Fruit fly (Drosophila melanogaster) whole organism, embryonic: Measurements from ENCODE around the gene Snr1.
A peak's percentile ranks its signal among the peaks of the same experiment; 100 is the strongest.

Source experiments
- Adf1 ChIP-seq: fragments of 200-800 bp; sonication (Bioruptor generic); IDR thresholded peaks from 2 replicates; pipeline ENCODE4 v1.3.6; 2022; ENCODE audit warnings: missing biosample characterization, missing genetic modification characterization
- Bgb ChIP-seq: fragments of 200-800 bp; sonication (Bioruptor generic); IDR thresholded peaks from 2 replicates; pipeline ENCODE4 v1.3.6; 2022; ENCODE audit warnings: missing biosample characterization, missing genetic modification characterization; ENCODE audit not compliant: partially characterized antibody
- CG10366 ChIP-seq: fragments of 200-800 bp; sonication (Bioruptor generic); IDR thresholded peaks from 2 replicates; pipeline ENCODE4 v1.3.6; 2022; ENCODE audit warnings: missing biosample characterization, missing genetic modification characterization
- CG10654 ChIP-seq: fragments of 200-800 bp; sonication (Bioruptor generic); optimal IDR thresholded peaks from 2 replicates; lab custom pipeline; 2016; ENCODE audit warnings: missing biosample characterization, missing genetic modification characterization
- CG11696 ChIP-seq: fragments of 200-800 bp; sonication (Bioruptor generic); IDR thresholded peaks from 2 replicates; pipeline ENCODE4 v1.3.6; 2022; ENCODE audit warnings: missing biosample characterization, missing genetic modification characterization
- CG12071 ChIP-seq: fragments of 200-800 bp; sonication (Bioruptor generic); optimal IDR thresholded peaks from 3 replicates; lab custom pipeline; 2018; ENCODE audit warnings: missing biosample characterization, mild to moderate bottlenecking, missing genetic modification characterization
- CG12155 ChIP-seq: fragments of 200-800 bp; sonication (Bioruptor generic); optimal IDR thresholded peaks from 3 replicates; lab custom pipeline; 2016; ENCODE audit warnings: missing biosample characterization, missing genetic modification characterization
- CG14667 ChIP-seq: fragments of 200-800 bp; sonication (Bioruptor generic); IDR thresholded peaks from 2 replicates; pipeline ENCODE4 v1.3.6; 2022; ENCODE audit warnings: missing biosample characterization, missing genetic modification characterization
- CG1529 ChIP-seq: fragments of 200-800 bp; sonication (Bioruptor generic); optimal IDR thresholded peaks from 3 replicates; lab custom pipeline; 2018; ENCODE audit warnings: missing biosample characterization, missing genetic modification characterization
- CG16815 ChIP-seq: fragments of 200-800 bp; sonication (Bioruptor generic); optimal IDR thresholded peaks from 3 replicates; lab custom pipeline; 2017; ENCODE audit warnings: missing biosample characterization, mild to moderate bottlenecking, missing genetic modification characterization
- CG16863 ChIP-seq: fragments of 200-800 bp; sonication (Bioruptor generic); optimal IDR thresholded peaks from 3 replicates; lab custom pipeline; 2016; ENCODE audit warnings: missing biosample characterization, missing genetic modification characterization
- CG17186 ChIP-seq: fragments of 200-800 bp; sonication (Bioruptor generic); optimal IDR thresholded peaks from 3 replicates; lab custom pipeline; 2017; ENCODE audit warnings: missing biosample characterization, missing genetic modification reagents, missing genetic modification characterization
- CG17361 ChIP-seq: fragments of 200-800 bp; sonication (Bioruptor generic); IDR thresholded peaks from 3 replicates; pipeline ENCODE4 v1.3.6; 2022; ENCODE audit warnings: missing biosample characterization, missing genetic modification characterization
- CG5245 ChIP-seq: fragments of 200-800 bp; sonication (Bioruptor generic); optimal IDR thresholded peaks from 3 replicates; lab custom pipeline; 2016; ENCODE audit warnings: missing biosample characterization, missing genetic modification characterization
- CG6272 ChIP-seq: fragments of 200-800 bp; sonication (Bioruptor generic); IDR thresholded peaks from 2 replicates; pipeline ENCODE4 v1.3.6; 2022; ENCODE audit warnings: missing biosample characterization, missing genetic modification characterization
- CG8388 ChIP-seq: fragments of 200-800 bp; sonication (Bioruptor generic); optimal IDR thresholded peaks from 2 replicates; lab custom pipeline; 2019; ENCODE audit warnings: missing biosample characterization, mild to moderate bottlenecking, missing genetic modification characterization, moderate library complexity
- CG8478 ChIP-seq: fragments of >200 bp; optimal IDR thresholded peaks from 2 replicates; lab custom pipeline; 2018
- Camta ChIP-seq: fragments of 200-800 bp; sonication (Bioruptor generic); optimal IDR thresholded peaks from 2 replicates; lab custom pipeline; 2016; ENCODE audit warnings: missing biosample characterization, missing genetic modification characterization
- Dip3 ChIP-seq: fragments of 200-800 bp; sonication (Bioruptor generic); optimal IDR thresholded peaks from 3 replicates; lab custom pipeline; 2016; ENCODE audit warnings: missing biosample characterization, missing genetic modification characterization
- Drgx ChIP-seq: fragments of 200-800 bp; sonication (Bioruptor generic); IDR thresholded peaks from 2 replicates; pipeline ENCODE4 v1.3.6; 2022; ENCODE audit warnings: missing biosample characterization, missing genetic modification characterization
- Ets97D ChIP-seq: fragments of 200-800 bp; sonication (Bioruptor generic); optimal IDR thresholded peaks from 3 replicates; lab custom pipeline; 2016; ENCODE audit warnings: missing biosample characterization, missing genetic modification characterization
- Gsc ChIP-seq: fragments of 200-800 bp; sonication (Bioruptor generic); IDR thresholded peaks from 2 replicates; pipeline ENCODE4 v1.3.6; 2022; ENCODE audit warnings: missing biosample characterization, missing genetic modification characterization
- HLH54F ChIP-seq: fragments of 200-800 bp; sonication (Bioruptor generic); optimal IDR thresholded peaks from 3 replicates; lab custom pipeline; 2016; ENCODE audit warnings: missing biosample characterization, missing genetic modification characterization
- Kr ChIP-seq: fragments of 200-800 bp; sonication (Bioruptor generic); optimal IDR thresholded peaks from 2 replicates; lab custom pipeline; 2017; ENCODE audit warnings: missing biosample characterization, mild to moderate bottlenecking, missing genetic modification characterization
- Mrtf ChIP-seq: fragments of 200-800 bp; sonication (Bioruptor generic); IDR thresholded peaks from 3 replicates; pipeline ENCODE4 v1.3.6; 2022; ENCODE audit warnings: missing biosample characterization, missing genetic modification characterization
- Neu2 ChIP-seq: fragments of 200-800 bp; sonication (Bioruptor generic); optimal IDR thresholded peaks from 3 replicates; lab custom pipeline; 2016; ENCODE audit warnings: missing biosample characterization, missing genetic modification characterization, borderline replicate concordance
- Opbp ChIP-seq: fragments of 200-800 bp; sonication (Bioruptor generic); IDR thresholded peaks from 3 replicates; pipeline ENCODE4 v1.3.6; 2022; ENCODE audit warnings: missing biosample characterization, missing genetic modification characterization; ENCODE audit not compliant: partially characterized antibody
- Rx ChIP-seq: fragments of 200-800 bp; sonication (Bioruptor generic); IDR thresholded peaks from 2 replicates; pipeline ENCODE4 v1.3.6; 2022; ENCODE audit warnings: missing biosample characterization, missing genetic modification characterization
- Sox100B ChIP-seq: fragments of 200-800 bp; sonication (Bioruptor generic); optimal IDR thresholded peaks from 3 replicates; lab custom pipeline; 2018; ENCODE audit warnings: missing biosample characterization, mild to moderate bottlenecking, missing genetic modification characterization
- Ssrp ChIP-seq: fragments of 200-800 bp; sonication (Bioruptor generic); optimal IDR thresholded peaks from 2 replicates; lab custom pipeline; 2018; ENCODE audit warnings: missing biosample characterization, mild to moderate bottlenecking, missing genetic modification characterization, moderate library complexity
- YL-1 ChIP-seq: fragments of 200-800 bp; sonication (Bioruptor generic); optimal IDR thresholded peaks from 3 replicates; lab custom pipeline; 2017; ENCODE audit warnings: missing biosample characterization, mild to moderate bottlenecking, missing genetic modification characterization
- abd-A ChIP-seq: fragments of 200-800 bp; sonication (Bioruptor generic); optimal IDR thresholded peaks from 3 replicates; lab custom pipeline; 2019; ENCODE audit warnings: missing biosample characterization, mild to moderate bottlenecking, missing genetic modification characterization, moderate library complexity
- al ChIP-seq: fragments of 200-800 bp; sonication (Bioruptor generic); IDR thresholded peaks from 2 replicates; pipeline ENCODE4 v1.3.6; 2022; ENCODE audit warnings: missing biosample characterization, missing genetic modification characterization
- ap ChIP-seq: fragments of 200-800 bp; sonication (Bioruptor generic); IDR thresholded peaks from 2 replicates; pipeline ENCODE4 v1.3.6; 2022; ENCODE audit warnings: missing biosample characterization, missing genetic modification characterization
- ash1 ChIP-seq: fragments of 200-800 bp; sonication (Bioruptor generic); optimal IDR thresholded peaks from 2 replicates; lab custom pipeline; 2018; ENCODE audit warnings: missing biosample characterization, mild to moderate bottlenecking, missing genetic modification characterization
- az2 ChIP-seq: fragments of 200-800 bp; sonication (Bioruptor generic); optimal IDR thresholded peaks from 3 replicates; lab custom pipeline; 2016; ENCODE audit warnings: missing biosample characterization, missing genetic modification characterization
- cato ChIP-seq: fragments of 200-800 bp; sonication (Bioruptor generic); optimal IDR thresholded peaks from 2 replicates; lab custom pipeline; 2016; ENCODE audit warnings: missing biosample characterization, missing genetic modification characterization, borderline replicate concordance
- caup ChIP-seq: fragments of 200-800 bp; sonication (Bioruptor generic); optimal IDR thresholded peaks from 3 replicates; lab custom pipeline; 2017; ENCODE audit warnings: missing biosample characterization, mild to moderate bottlenecking, missing genetic modification characterization, moderate library complexity; ENCODE audit not compliant: severe bottlenecking
- chif ChIP-seq, 2 experiments: fragments of 200-800 bp; sonication (Bioruptor generic); optimal IDR thresholded peaks; 3 replicates each; lab custom pipeline; 2016; ENCODE audit warnings: missing biosample characterization in 2 of 2, missing genetic modification characterization in 2 of 2
- corto ChIP-seq: fragments of 200-800 bp; sonication (Bioruptor generic); optimal IDR thresholded peaks from 2 replicates; lab custom pipeline; 2016; ENCODE audit warnings: missing biosample characterization, mild to moderate bottlenecking, missing genetic modification characterization, moderate library complexity
- esg ChIP-seq: fragments of 200-800 bp; sonication (Bioruptor generic); conservative IDR thresholded peaks from 2 replicates; pipeline ENCODE4 v1.3.6; 2022; ENCODE audit warnings: missing biosample characterization, missing genetic modification characterization
- fd96Cb ChIP-seq: fragments of 200-800 bp; sonication (Bioruptor generic); optimal IDR thresholded peaks from 2 replicates; lab custom pipeline; 2018; ENCODE audit warnings: missing biosample characterization, mild to moderate bottlenecking, missing genetic modification characterization, moderate library complexity
- gcm ChIP-seq: fragments of 200-800 bp; sonication (Bioruptor generic); optimal IDR thresholded peaks from 2 replicates; lab custom pipeline; 2019; ENCODE audit warnings: missing biosample characterization, mild to moderate bottlenecking, missing genetic modification characterization, moderate library complexity
- gem ChIP-seq: fragments of 200-800 bp; sonication (Bioruptor generic); optimal IDR thresholded peaks from 2 replicates; lab custom pipeline; 2019; ENCODE audit warnings: missing biosample characterization, mild to moderate bottlenecking, missing genetic modification characterization, moderate library complexity
- ken ChIP-seq: fragments of 200-800 bp; sonication (Bioruptor generic); IDR thresholded peaks from 3 replicates; pipeline ENCODE4 v1.3.6; 2022; ENCODE audit warnings: missing biosample characterization, missing genetic modification characterization
- knrl ChIP-seq: fragments of 200-800 bp; sonication (Bioruptor generic); IDR thresholded peaks from 3 replicates; pipeline ENCODE4 v1.3.6; 2022; ENCODE audit warnings: missing biosample characterization, missing genetic modification characterization; ENCODE audit not compliant: partially characterized antibody
- onecut ChIP-seq: fragments of 200-800 bp; sonication (Bioruptor generic); IDR thresholded peaks from 2 replicates; pipeline ENCODE4 v1.3.6; 2022; ENCODE audit warnings: missing biosample characterization, missing genetic modification characterization
- org-1 ChIP-seq: fragments of 200-800 bp; sonication (Bioruptor generic); optimal IDR thresholded peaks from 2 replicates; lab custom pipeline; 2017; ENCODE audit warnings: missing biosample characterization, missing genetic modification characterization
- peb ChIP-seq: fragments of 200-800 bp; sonication (Bioruptor generic); IDR thresholded peaks from 2 replicates; pipeline ENCODE4 v1.3.6; 2022; ENCODE audit warnings: missing biosample characterization, missing genetic modification characterization
- sug ChIP-seq: fragments of 200-800 bp; optimal IDR thresholded peaks from 2 replicates; lab custom pipeline; 2019; ENCODE audit warnings: missing biosample characterization, mild to moderate bottlenecking, missing genetic modification characterization, moderate library complexity
- trem ChIP-seq: fragments of 200-800 bp; optimal IDR thresholded peaks from 3 replicates; lab custom pipeline; 2019; ENCODE audit warnings: missing biosample characterization, mild to moderate bottlenecking, missing genetic modification characterization, moderate library complexity
- wdn ChIP-seq: fragments of 200-800 bp; sonication (Bioruptor generic); IDR thresholded peaks from 2 replicates; pipeline ENCODE4 v1.3.6; 2022; ENCODE audit warnings: missing biosample characterization, missing genetic modification characterization

Snr1 gene

dm6 chr3R:5474551-5474950, 3.8 kb downstream of the Snr1 start, which contains the start of the genes CG45100, HDAC3 and Hcs (continued):
- TF ChIP-seq Camta (GFP tag; lab: Kevin White, UChicago) (peak; percentile 43), CG17186 (GFP tag; lab: Kevin White, UChicago) (peak; percentile 75), Ssrp (tag; lab: Kevin White, UChicago) (no peak), onecut (GFP tag; lab: Robert Waterston, UW) (no peak), CG12155 (GFP tag; lab: Kevin White, UChicago) (peak; percentile 53), caup (GFP tag; lab: Kevin White, UChicago) (no peak), Drgx (GFP tag; lab: Robert Waterston, UW) (no peak), HLH54F (GFP tag; lab: Kevin White, UChicago) (peak; percentile 56), Gsc (GFP tag; lab: Robert Waterston, UW) (no peak), CG10366 (GFP tag; lab: Robert Waterston, UW) (peak; percentile 36; the same call in 1 of the 2 replicates), CG8388 (GFP tag; lab: Kevin White, UChicago) (no peak), ap (no peak), ken (GFP tag; lab: Robert Waterston, UW) (no peak), sug (tag; lab: Kevin White, UChicago) (no peak), ash1 (GFP tag; lab: Kevin White, UChicago) (no peak), esg (GFP tag; lab: Robert Waterston, UW) (no peak), CG16863 (peak; percentile 23), gem (tag; lab: Kevin White, UChicago) (no peak), CG16815 (GFP tag; lab: Kevin White, UChicago) (no peak), CG14667 (GFP tag; lab: Robert Waterston, UW) (no peak), CG8478 (lab: Kevin White, UChicago) (no peak), Adf1 (GFP tag; lab: Robert Waterston, UW) (peak; percentile 28; the same call in 1 of the 2 replicates), abd-A (tag; lab: Kevin White, UChicago) (no peak), az2 (GFP tag; lab: Kevin White, UChicago) (peak; percentile 11), fd96Cb (no peak), wdn (GFP tag; lab: Robert Waterston, UW) (no peak), Kr (GFP tag; lab: Kevin White, UChicago) (no peak), Mrtf (GFP tag; lab: Robert Waterston, UW) (no peak), Dip3 (GFP tag; lab: Kevin White, UChicago) (peak; percentile 57), CG1529 (GFP tag; lab: Kevin White, UChicago) (no peak), CG12071 (GFP tag; lab: Kevin White, UChicago) (no peak), YL-1 (peak; percentile 44), peb (GFP tag; lab: Robert Waterston, UW) (no peak), CG17361 (no peak; the same call in 2 of the 3 replicates), Rx (GFP tag; lab: Robert Waterston, UW) (no peak), Opbp (GFP tag; lab: Robert Waterston, UW) (peak; percentile 85), knrl (GFP tag; lab: Robert Waterston, UW) (peak; percentile 95), chif (GFP tag; optimal IDR thresholded peaks at IDR 0.05; lab: Kevin White, UChicago) (peak in 1 of 2 experiments; percentile 34), CG10654 (peak; percentile 2), corto (GFP tag; lab: Kevin White, UChicago) (no peak), Ets97D (GFP tag; lab: Kevin White, UChicago) (peak; percentile 46), org-1 (no peak), Bgb (GFP tag; lab: Robert Waterston, UW) (peak; percentile 87), al (GFP tag; lab: Robert Waterston, UW) (peak; percentile 11; the same call in 1 of the 2 replicates), Neu2 (GFP tag; lab: Kevin White, UChicago) (no peak), gcm (GFP tag; lab: Kevin White, UChicago) (no peak), Sox100B (GFP tag; lab: Kevin White, UChicago) (no peak), cato (no peak), trem (tag; lab: Kevin White, UChicago) (peak; percentile 31), CG6272 (GFP tag; lab: Robert Waterston, UW) (peak; percentile 49; the same call in 1 of the 2 replicates), CG11696 (GFP tag; lab: Robert Waterston, UW) (no peak), CG5245 (GFP tag; lab: Kevin White, UChicago) (no peak)
